Worm (Caenorhabditis elegans) whole organism, L1 larva: ENCODE data around the gene R04A9.3.

ENCODE experiments used
- C04F5.9 ChIP-seq: sonication (generic microtip); optimal IDR thresholded peaks from 2 replicates; lab custom pipeline; 2016; ENCODE audit warnings: missing genetic modification characterization, missing compliant biosample characterization
- C16A3.4 ChIP-seq: fragments of 150-350 bp; optimal IDR thresholded peaks from 2 replicates; lab custom pipeline; 2014; ENCODE audit warnings: missing biosample characterization, missing genetic modification characterization
- F16B12.6 ChIP-seq: fragments of 150-350 bp; optimal IDR thresholded peaks from 2 replicates; lab custom pipeline; 2014; ENCODE audit warnings: missing biosample characterization, missing genetic modification characterization
- aly-2 ChIP-seq: fragments of 150-350 bp; optimal IDR thresholded peaks from 2 replicates; lab custom pipeline; 2014; ENCODE audit warnings: missing biosample characterization, missing genetic modification characterization
- ama-1 ChIP-seq: fragments of 150-350 bp; optimal IDR thresholded peaks from 2 replicates; lab custom pipeline; 2014
- ceh-63 ChIP-seq: fragments of 200-800 bp; sonication (Bioruptor generic); optimal IDR thresholded peaks from 2 replicates; lab custom pipeline; 2018; ENCODE audit warnings: mild to moderate bottlenecking, missing genetic modification characterization, missing compliant biosample characterization
- ceh-8 ChIP-seq: fragments of 200-800 bp; sonication (Bioruptor generic); optimal IDR thresholded peaks from 2 replicates; lab custom pipeline; 2018; ENCODE audit warnings: mild to moderate bottlenecking, missing genetic modification characterization, moderate library complexity, missing compliant biosample characterization
- ceh-82 ChIP-seq, 3 experiments: fragments of 150-350 bp in 1 of 3; sonication (generic microtip) in 2 of 3; optimal IDR thresholded peaks; 2 replicates each; lab custom pipeline; 2014 to 2017; ENCODE audit warnings: missing biosample characterization in 3 of 3, missing genetic modification characterization in 3 of 3
- ceh-88 ChIP-seq: fragments of 200-800 bp; sonication (Bioruptor generic); IDR thresholded peaks from 2 replicates; pipeline ENCODE4 v1.3.6; 2022; ENCODE audit warnings: missing genetic modification characterization, missing compliant biosample characterization
- dpl-1 ChIP-seq, 3 experiments: fragments of 150-350 bp in 2 of 3; sonication (generic microtip) in 1 of 3; optimal IDR thresholded peaks; 2 replicates each; lab custom pipeline; 2014 to 2017; ENCODE audit warnings: missing biosample characterization in 3 of 3, missing genetic modification characterization in 3 of 3, missing genetic modification reagents in 3 of 3
- efl-1 ChIP-seq, 4 experiments: fragments of 150-350 bp; optimal IDR thresholded peaks in 3 of 4; peaks in 1 of 4; 1 replicate in 1 of 4; 2 replicates in 3 of 4; lab custom pipeline; 2014; ENCODE audit warnings: missing biosample characterization in 2 of 4, missing genetic modification characterization in 2 of 4, missing genetic modification reagents in 2 of 4
- elt-2 ChIP-seq: sonication (generic microtip); optimal IDR thresholded peaks from 2 replicates; lab custom pipeline; 2016; ENCODE audit warnings: missing genetic modification characterization, mild to moderate bottlenecking, inconsistent platforms, missing compliant biosample characterization, missing genetic modification reagents
- ets-5 ChIP-seq: fragments of 200-800 bp; sonication (Bioruptor generic); IDR thresholded peaks from 2 replicates; pipeline ENCODE4 v1.3.6; 2022; ENCODE audit warnings: missing genetic modification characterization, missing compliant biosample characterization
- fkh-4 ChIP-seq: sonication (generic microtip); optimal IDR thresholded peaks from 2 replicates; lab custom pipeline; 2016; ENCODE audit warnings: missing compliant biosample characterization, missing genetic modification characterization, borderline replicate concordance
- fkh-8 ChIP-seq: sonication (generic microtip); optimal IDR thresholded peaks from 2 replicates; lab custom pipeline; 2016; ENCODE audit warnings: mild to moderate bottlenecking, missing genetic modification characterization, missing compliant biosample characterization
- fos-1 ChIP-seq: fragments of 150-350 bp; optimal IDR thresholded peaks from 2 replicates; lab custom pipeline; 2014; ENCODE audit warnings: missing biosample characterization, missing genetic modification characterization
- grh-1 ChIP-seq: fragments of 200-800 bp; sonication (Bioruptor generic); IDR thresholded peaks from 2 replicates; pipeline ENCODE4 v1.3.6; 2022; ENCODE audit warnings: missing genetic modification reagents, missing genetic modification characterization, missing compliant biosample characterization
- hlh-4 ChIP-seq: sonication (generic microtip); optimal IDR thresholded peaks from 2 replicates; lab custom pipeline; 2016; ENCODE audit warnings: mild to moderate bottlenecking, missing genetic modification characterization, missing compliant biosample characterization
- lin-13 ChIP-seq: fragments of 150-350 bp; optimal IDR thresholded peaks from 2 replicates; lab custom pipeline; 2014; ENCODE audit warnings: missing biosample characterization, missing genetic modification reagents, missing genetic modification characterization
- lin-14 ChIP-seq: fragments of 200-800 bp; sonication (Bioruptor generic); optimal IDR thresholded peaks from 2 replicates; lab custom pipeline; 2018; ENCODE audit warnings: mild to moderate bottlenecking, missing genetic modification characterization, moderate library complexity, missing compliant biosample characterization
- lsy-2 ChIP-seq, 2 experiments: fragments of 150-350 bp; optimal IDR thresholded peaks; 2 replicates each; lab custom pipeline; 2014; ENCODE audit warnings: missing biosample characterization in 2 of 2, missing genetic modification characterization in 2 of 2
- mab-9 ChIP-seq: fragments of 200-800 bp; sonication (Bioruptor generic); IDR thresholded peaks from 2 replicates; pipeline ENCODE4 v1.3.6; 2022; ENCODE audit warnings: missing genetic modification reagents, missing genetic modification characterization, missing compliant biosample characterization
- mef-2 ChIP-seq: fragments of 150-350 bp; optimal IDR thresholded peaks from 2 replicates; lab custom pipeline; 2014; ENCODE audit warnings: missing biosample characterization, missing genetic modification characterization
- mep-1 ChIP-seq: fragments of 150-350 bp; optimal IDR thresholded peaks from 2 replicates; lab custom pipeline; 2014; ENCODE audit warnings: missing biosample characterization, missing genetic modification characterization
- nhr-11 ChIP-seq: fragments of 150-350 bp; optimal IDR thresholded peaks from 2 replicates; lab custom pipeline; 2014; ENCODE audit warnings: missing biosample characterization, missing genetic modification characterization
- nhr-12 ChIP-seq: sonication (generic microtip); optimal IDR thresholded peaks from 2 replicates; lab custom pipeline; 2017; ENCODE audit warnings: missing biosample characterization, missing genetic modification characterization
- nhr-19 ChIP-seq: fragments of 200-800 bp; sonication (Bioruptor generic); conservative IDR thresholded peaks from 2 replicates; pipeline ENCODE4 v1.3.6; 2022; ENCODE audit warnings: missing genetic modification characterization, missing compliant biosample characterization
- nhr-237 ChIP-seq: fragments of 150-350 bp; optimal IDR thresholded peaks from 2 replicates; lab custom pipeline; 2014; ENCODE audit warnings: missing biosample characterization, missing genetic modification characterization
- nhr-47 ChIP-seq: sonication (generic microtip); optimal IDR thresholded peaks from 2 replicates; lab custom pipeline; 2016; ENCODE audit warnings: mild to moderate bottlenecking, missing genetic modification characterization, moderate library complexity, missing compliant biosample characterization
- nhr-71 ChIP-seq: sonication (generic microtip); optimal IDR thresholded peaks from 2 replicates; lab custom pipeline; 2016; ENCODE audit warnings: mild to moderate bottlenecking, missing genetic modification characterization, moderate library complexity, missing compliant biosample characterization
- nhr-76 ChIP-seq: sonication (generic microtip); optimal IDR thresholded peaks from 2 replicates; lab custom pipeline; 2017; ENCODE audit warnings: missing biosample characterization, missing genetic modification characterization
- nhr-77 ChIP-seq: fragments of 150-350 bp; optimal IDR thresholded peaks from 2 replicates; lab custom pipeline; 2014; ENCODE audit warnings: missing biosample characterization, missing genetic modification characterization
- nhr-85 ChIP-seq: sonication (generic microtip); peaks from one replicate; lab custom pipeline; 2016; ENCODE audit warnings: missing genetic modification characterization, inconsistent platforms, missing compliant biosample characterization
- nhr-90 ChIP-seq: sonication (generic microtip); optimal IDR thresholded peaks from 2 replicates; lab custom pipeline; 2016; ENCODE audit warnings: mild to moderate bottlenecking, missing genetic modification characterization, missing compliant biosample characterization; ENCODE audit not compliant: poor library complexity
- pax-3 ChIP-seq: fragments of 200-800 bp; sonication (Bioruptor generic); optimal IDR thresholded peaks from 2 replicates; lab custom pipeline; 2018; ENCODE audit warnings: mild to moderate bottlenecking, missing genetic modification characterization, moderate library complexity, missing compliant biosample characterization
- pqm-1 ChIP-seq: sonication (generic microtip); optimal IDR thresholded peaks from 3 replicates; lab custom pipeline; 2017; ENCODE audit warnings: missing biosample characterization, missing genetic modification characterization
- skn-1 ChIP-seq: fragments of 150-350 bp; optimal IDR thresholded peaks from 2 replicates; lab custom pipeline; 2014; ENCODE audit warnings: missing biosample characterization, missing genetic modification characterization
- swsn-7 ChIP-seq: sonication (generic microtip); optimal IDR thresholded peaks from 2 replicates; lab custom pipeline; 2016; ENCODE audit warnings: missing genetic modification characterization, missing compliant biosample characterization
- tbx-2 ChIP-seq: sonication (generic microtip); optimal IDR thresholded peaks from 2 replicates; lab custom pipeline; 2016; ENCODE audit warnings: missing genetic modification characterization, missing compliant biosample characterization
- unc-130 ChIP-seq: fragments of 150-350 bp; optimal IDR thresholded peaks from 2 replicates; lab custom pipeline; 2017; ENCODE audit warnings: missing biosample characterization, missing genetic modification characterization, inconsistent platforms
- unc-86 ChIP-seq: sonication (generic microtip); optimal IDR thresholded peaks from 2 replicates; lab custom pipeline; 2016; ENCODE audit warnings: missing genetic modification characterization, missing compliant biosample characterization
- vab-15 ChIP-seq: sonication (generic microtip); optimal IDR thresholded peaks from 2 replicates; lab custom pipeline; 2017; ENCODE audit warnings: missing genotype, mild to moderate bottlenecking, missing genetic modification characterization, missing compliant biosample characterization
- zag-1 ChIP-seq: fragments of 150-350 bp; optimal IDR thresholded peaks from 2 replicates; lab custom pipeline; 2014; ENCODE audit warnings: missing biosample characterization, missing genetic modification characterization
- ztf-4 ChIP-seq: fragments of 150-350 bp; optimal IDR thresholded peaks from 2 replicates; lab custom pipeline; 2014; ENCODE audit warnings: missing biosample characterization, missing genetic modification characterization

Gene R04A9.3

ce11 chrX:369923-370322 is 10.5 kb downstream of the R04A9.3 start:
- TF ChIP-seq skn-1 (tag; lab: Kevin White, UChicago): peak; percentile 25
- no peak for TF ChIP-seq nhr-77 (tag; lab: Kevin White, UChicago)
- peak in 1 of 2 experiments; percentile 18 for TF ChIP-seq efl-1 (optimal IDR thresholded peaks at IDR 0.05; lab: Kevin White, UChicago)
- peak in 1 of 2 experiments; percentile 42 for TF ChIP-seq efl-1 (GFP tag; optimal IDR thresholded peaks at IDR 0.05 in 1 of 2; lab: Kevin White, UChicago)
- TF ChIP-seq swsn-7 (tag; lab: Kevin White, UChicago): no peak
- no peak for TF ChIP-seq pqm-1
- TF ChIP-seq nhr-71: no peak
- TF ChIP-seq tbx-2: no peak
- no peak for TF ChIP-seq ceh-8 (GFP tag; lab: Kevin White, UChicago)
- TF ChIP-seq lsy-2 (tag; optimal IDR thresholded peaks at IDR 0.05; lab: Kevin White, UChicago): no peak
- peak; percentile 10 for TF ChIP-seq mep-1 (tag; lab: Kevin White, UChicago)
- TF ChIP-seq pax-3 (tag; lab: Kevin White, UChicago): no peak

ce11 chrX:360479-360878 is 19.9 kb downstream of the R04A9.3 start, which contains the start of gene C04E7.5:
TSS of gene C04E7.5 (plus strand) at chrX:360779.
- TF ChIP-seq unc-86 (tag; lab: Kevin White, UChicago) (no peak), ets-5 (no peak), skn-1 (tag; lab: Kevin White, UChicago) (no peak), mab-9 (GFP tag; lab: Robert Waterston, UW) (no peak), dpl-1 (GFP tag; optimal IDR thresholded peaks at IDR 0.05; lab: Kevin White, UChicago) (no peak), efl-1 (optimal IDR thresholded peaks at IDR 0.05; lab: Kevin White, UChicago) (no peak), efl-1 (GFP tag; optimal IDR thresholded peaks at IDR 0.05 in 1 of 2; lab: Kevin White, UChicago) (no peak), fkh-4 (tag; lab: Kevin White, UChicago) (no peak), ceh-8 (GFP tag; lab: Kevin White, UChicago) (no peak), grh-1 (GFP tag; lab: Robert Waterston, UW) (no peak), ceh-88 (GFP tag; lab: Robert Waterston, UW) (no peak), ama-1 (lab: Kevin White, UChicago) (no peak), nhr-12 (tag; lab: Kevin White, UChicago) (no peak), nhr-237 (tag; lab: Kevin White, UChicago) (no peak)

- TF ChIP-seq hlh-4 (tag; lab: Kevin White, UChicago) (no peak), aly-2 (tag; lab: Kevin White, UChicago) (no peak), lin-14 (GFP tag; lab: Kevin White, UChicago) (no peak), efl-1 (optimal IDR thresholded peaks at IDR 0.05; lab: Kevin White, UChicago) (no peak), efl-1 (GFP tag; optimal IDR thresholded peaks at IDR 0.05 in 1 of 2; lab: Kevin White, UChicago) (peak in 1 of 2 experiments; percentile 42)
These were observed 22.6 kb downstream of the R04A9.3 start, which contains the start of gene C04E7.1 for ce11 chrX:357792-358191. TSS of gene C04E7.1 (plus strand) at chrX:358092.

- TF ChIP-seq hlh-4 (tag; lab: Kevin White, UChicago): no peak
- peak; percentile 49 for TF ChIP-seq unc-130
- TF ChIP-seq nhr-12 (tag; lab: Kevin White, UChicago): no peak
- peak; percentile 18 for TF ChIP-seq vab-15
- peak; percentile 88 for TF ChIP-seq C16A3.4 (tag; lab: Kevin White, UChicago)
- TF ChIP-seq zag-1 (tag; lab: Kevin White, UChicago): peak; percentile 24
- no peak for TF ChIP-seq nhr-76 (tag; lab: Kevin White, UChicago)
- peak; percentile 90 for TF ChIP-seq nhr-90
- TF ChIP-seq tbx-2: peak; percentile 87
- no peak for TF ChIP-seq pqm-1
- peak; percentile 93 for TF ChIP-seq nhr-47 (tag; lab: Kevin White, UChicago)
- peak; percentile 70 for TF ChIP-seq fos-1 (tag; lab: Kevin White, UChicago)
- TF ChIP-seq nhr-85 (tag; lab: Kevin White, UChicago): peak; percentile 83
- peak; percentile 51 for TF ChIP-seq F16B12.6 (tag; lab: Kevin White, UChicago)
- peak; percentile 56 for TF ChIP-seq elt-2
- peak; percentile 68; the same call in 1 of the 2 replicates for TF ChIP-seq mab-9 (GFP tag; lab: Robert Waterston, UW)
- TF ChIP-seq ztf-4 (tag; lab: Kevin White, UChicago): peak; percentile 16
- TF ChIP-seq mef-2 (tag; lab: Kevin White, UChicago): no peak
- TF ChIP-seq aly-2 (tag; lab: Kevin White, UChicago): peak; percentile 81
- TF ChIP-seq unc-86 (tag; lab: Kevin White, UChicago): peak; percentile 79
- TF ChIP-seq C04F5.9 (tag; lab: Kevin White, UChicago): no peak
- TF ChIP-seq pax-3 (tag; lab: Kevin White, UChicago): peak; percentile 43
- TF ChIP-seq fkh-8 (tag; lab: Kevin White, UChicago): peak; percentile 80
- peak; percentile 81 to 89 (median 85) for TF ChIP-seq ceh-82 (tag; optimal IDR thresholded peaks at IDR 0.05; lab: Kevin White, UChicago)
- TF ChIP-seq ceh-63 (GFP tag; lab: Kevin White, UChicago): no peak
- peak; percentile 73 for TF ChIP-seq lin-13 (GFP tag; lab: Kevin White, UChicago)
- TF ChIP-seq nhr-237 (tag; lab: Kevin White, UChicago): peak; percentile 53
- peak; percentile 75 to 89 for TF ChIP-seq lsy-2 (tag; optimal IDR thresholded peaks at IDR 0.05; lab: Kevin White, UChicago)
- peak; percentile 51 for TF ChIP-seq nhr-11 (tag; lab: Kevin White, UChicago)
- peak; percentile 82 for TF ChIP-seq nhr-19 (GFP tag; lab: Robert Waterston, UW)
These were observed 27.2 kb downstream of the R04A9.3 start, which contains the start of gene sor-3 for ce11 chrX:353134-353669. TSS of gene sor-3 (plus strand) at chrX:353619.
